Fruit fly (Drosophila melanogaster) whole organism, embryonic: ENCODE data around the gene CG14965.

Experiments used
- Antp ChIP-seq: fragments of 200-800 bp; sonication (Bioruptor generic); optimal IDR thresholded peaks from 3 replicates; lab custom pipeline; 2016; ENCODE audit warnings: missing biosample characterization, missing genetic modification characterization
- Bteb2 ChIP-seq: fragments of 200-800 bp; sonication (Bioruptor generic); optimal IDR thresholded peaks from 2 replicates; lab custom pipeline; 2016; ENCODE audit warnings: missing biosample characterization, missing genetic modification characterization
- CG12299 ChIP-seq: fragments of 200-800 bp; sonication (Bioruptor generic); optimal IDR thresholded peaks from 2 replicates; lab custom pipeline; 2018; ENCODE audit warnings: missing biosample characterization, mild to moderate bottlenecking, missing genetic modification characterization
- CG13287 ChIP-seq: fragments of 200-800 bp; sonication (Bioruptor generic); IDR thresholded peaks from 2 replicates; pipeline ENCODE4 v1.3.6; 2022; ENCODE audit warnings: missing biosample characterization, missing genetic modification characterization; ENCODE audit not compliant: partially characterized antibody
- CG14441 ChIP-seq: fragments of 200-800 bp; sonication (Bioruptor generic); IDR thresholded peaks from 2 replicates; pipeline ENCODE4 v1.3.6; 2022; ENCODE audit warnings: missing biosample characterization, missing genetic modification characterization
- CG15514 ChIP-seq: fragments of 200-800 bp; sonication (Bioruptor generic); optimal IDR thresholded peaks from 3 replicates; lab custom pipeline; 2017; ENCODE audit warnings: missing biosample characterization, missing genetic modification characterization, mild to moderate bottlenecking, moderate library complexity, missing genetic modification reagents
- CG1603 ChIP-seq: fragments of 200-800 bp; sonication (Bioruptor generic); optimal IDR thresholded peaks from 2 replicates; lab custom pipeline; 2019; ENCODE audit warnings: missing biosample characterization, mild to moderate bottlenecking, missing genetic modification characterization, moderate library complexity
- CG16813 ChIP-seq: fragments of 200-800 bp; sonication (Bioruptor generic); IDR thresholded peaks from 3 replicates; pipeline ENCODE4 v1.3.6; 2022; ENCODE audit warnings: missing biosample characterization, missing genetic modification characterization; ENCODE audit not compliant: partially characterized antibody
- CG16815 ChIP-seq: fragments of 200-800 bp; sonication (Bioruptor generic); optimal IDR thresholded peaks from 3 replicates; lab custom pipeline; 2017; ENCODE audit warnings: missing biosample characterization, mild to moderate bottlenecking, missing genetic modification characterization
- CG17186 ChIP-seq: fragments of 200-800 bp; sonication (Bioruptor generic); optimal IDR thresholded peaks from 3 replicates; lab custom pipeline; 2017; ENCODE audit warnings: missing biosample characterization, missing genetic modification reagents, missing genetic modification characterization
- CG17359 ChIP-seq: fragments of 200-800 bp; sonication (Bioruptor generic); optimal IDR thresholded peaks from 3 replicates; lab custom pipeline; 2018; ENCODE audit warnings: missing biosample characterization, mild to moderate bottlenecking, missing genetic modification characterization, moderate library complexity
- CG17361 ChIP-seq: fragments of 200-800 bp; sonication (Bioruptor generic); IDR thresholded peaks from 3 replicates; pipeline ENCODE4 v1.3.6; 2022; ENCODE audit warnings: missing biosample characterization, missing genetic modification characterization
- CG2129 ChIP-seq: fragments of 200-800 bp; sonication (Bioruptor generic); IDR thresholded peaks from 2 replicates; pipeline ENCODE4 v1.3.6; 2022; ENCODE audit warnings: missing biosample characterization, missing genetic modification characterization; ENCODE audit not compliant: partially characterized antibody
- CG2712 ChIP-seq: fragments of 200-800 bp; optimal IDR thresholded peaks from 3 replicates; lab custom pipeline; 2019; ENCODE audit warnings: missing biosample characterization, mild to moderate bottlenecking, missing genetic modification characterization, moderate library complexity
- CG3281 ChIP-seq: fragments of 200-800 bp; sonication (Bioruptor generic); optimal IDR thresholded peaks from 3 replicates; lab custom pipeline; 2017; ENCODE audit warnings: missing biosample characterization, mild to moderate bottlenecking, missing genetic modification characterization
- CG34376 ChIP-seq: fragments of 200-800 bp; sonication (Bioruptor generic); optimal IDR thresholded peaks from 2 replicates; lab custom pipeline; 2018; ENCODE audit warnings: missing biosample characterization, mild to moderate bottlenecking, missing genetic modification characterization
- CG3838 ChIP-seq: fragments of 200-800 bp; sonication (Bioruptor generic); optimal IDR thresholded peaks from 3 replicates; lab custom pipeline; 2016; ENCODE audit warnings: missing biosample characterization, missing genetic modification characterization
- CG3995 ChIP-seq: fragments of 200-800 bp; sonication (Bioruptor generic); optimal IDR thresholded peaks from 3 replicates; lab custom pipeline; 2016; ENCODE audit warnings: missing biosample characterization, missing genetic modification characterization
- CG6654 ChIP-seq: fragments of 200-800 bp; sonication (Bioruptor generic); optimal IDR thresholded peaks from 2 replicates; lab custom pipeline; 2017; ENCODE audit warnings: missing biosample characterization, mild to moderate bottlenecking, missing genetic modification characterization
- CG6683 ChIP-seq: fragments of 200-800 bp; sonication (Bioruptor generic); optimal IDR thresholded peaks from 2 replicates; lab custom pipeline; 2017; ENCODE audit warnings: missing biosample characterization, mild to moderate bottlenecking, missing genetic modification characterization, missing genetic modification reagents
- CG7271 ChIP-seq: fragments of 200-800 bp; sonication (Bioruptor generic); optimal IDR thresholded peaks from 2 replicates; lab custom pipeline; 2018; ENCODE audit warnings: missing biosample characterization, mild to moderate bottlenecking, missing genetic modification characterization, moderate library complexity
- CG8924 ChIP-seq: fragments of 200-800 bp; optimal IDR thresholded peaks from 3 replicates; lab custom pipeline; 2019; ENCODE audit warnings: missing biosample characterization, mild to moderate bottlenecking, missing genetic modification characterization, moderate library complexity
- CG9609 ChIP-seq: fragments of 200-800 bp; sonication (Bioruptor generic); optimal IDR thresholded peaks from 3 replicates; lab custom pipeline; 2016; ENCODE audit warnings: missing biosample characterization, missing genetic modification characterization
- CG9797 ChIP-seq: fragments of 200-800 bp; sonication (Bioruptor generic); optimal IDR thresholded peaks from 3 replicates; lab custom pipeline; 2018; ENCODE audit warnings: missing biosample characterization, mild to moderate bottlenecking, missing genetic modification characterization
- CoRest ChIP-seq: fragments of 200-800 bp; sonication (Bioruptor generic); optimal IDR thresholded peaks from 3 replicates; lab custom pipeline; 2018; ENCODE audit warnings: missing biosample characterization, mild to moderate bottlenecking, missing genetic modification characterization, moderate library complexity
- Doc3 ChIP-seq: fragments of 200-800 bp; sonication (Bioruptor generic); IDR thresholded peaks from 3 replicates; pipeline ENCODE4 v1.3.6; 2022; ENCODE audit warnings: missing biosample characterization, missing genetic modification characterization; ENCODE audit not compliant: partially characterized antibody
- Ets97D ChIP-seq: fragments of 200-800 bp; sonication (Bioruptor generic); optimal IDR thresholded peaks from 3 replicates; lab custom pipeline; 2016; ENCODE audit warnings: missing biosample characterization, missing genetic modification characterization
- HLH54F ChIP-seq: fragments of 200-800 bp; sonication (Bioruptor generic); optimal IDR thresholded peaks from 3 replicates; lab custom pipeline; 2016; ENCODE audit warnings: missing biosample characterization, missing genetic modification characterization
- HLHmδ ChIP-seq: fragments of 200-800 bp; sonication (Bioruptor generic); optimal IDR thresholded peaks from 2 replicates; lab custom pipeline; 2018; ENCODE audit warnings: missing biosample characterization, mild to moderate bottlenecking, missing genetic modification characterization, moderate library complexity
- Lhr ChIP-seq: fragments of 200-800 bp; sonication (Bioruptor generic); optimal IDR thresholded peaks from 3 replicates; lab custom pipeline; 2017; ENCODE audit warnings: mild to moderate bottlenecking, missing biosample characterization, missing genetic modification reagents, missing genetic modification characterization
- Med ChIP-seq: fragments of 200-800 bp; sonication (Bioruptor generic); peaks from one replicate; lab custom pipeline; 2016; ENCODE audit warnings: missing biosample characterization, missing genetic modification characterization, mild to moderate bottlenecking, inconsistent platforms, moderate library complexity
- Ssrp ChIP-seq: fragments of 200-800 bp; sonication (Bioruptor generic); optimal IDR thresholded peaks from 2 replicates; lab custom pipeline; 2018; ENCODE audit warnings: missing biosample characterization, mild to moderate bottlenecking, missing genetic modification characterization, moderate library complexity
- TFAM ChIP-seq: fragments of 200-800 bp; sonication (Bioruptor generic); optimal IDR thresholded peaks from 2 replicates; lab custom pipeline; 2017; ENCODE audit warnings: missing biosample characterization, missing genetic modification characterization, inconsistent platforms
- ap ChIP-seq: fragments of 200-800 bp; sonication (Bioruptor generic); IDR thresholded peaks from 2 replicates; pipeline ENCODE4 v1.3.6; 2022; ENCODE audit warnings: missing biosample characterization, missing genetic modification characterization
- dmrt11E ChIP-seq: fragments of 200-800 bp; sonication (Bioruptor generic); optimal IDR thresholded peaks from 3 replicates; lab custom pipeline; 2018; ENCODE audit warnings: missing biosample characterization, mild to moderate bottlenecking, missing genetic modification characterization, moderate library complexity
- grau ChIP-seq: fragments of 200-800 bp; optimal IDR thresholded peaks from 3 replicates; lab custom pipeline; 2019; ENCODE audit warnings: missing biosample characterization, mild to moderate bottlenecking, missing genetic modification characterization, moderate library complexity
- lmd ChIP-seq: fragments of 200-800 bp; sonication (Bioruptor generic); IDR thresholded peaks from 2 replicates; pipeline ENCODE4 v1.3.6; 2022; ENCODE audit warnings: missing biosample characterization, missing genetic modification characterization
- mirr ChIP-seq: fragments of 200-800 bp; sonication (Bioruptor generic); optimal IDR thresholded peaks from 3 replicates; lab custom pipeline; 2018; ENCODE audit warnings: missing biosample characterization, mild to moderate bottlenecking, missing genetic modification characterization
- nerfin-1 ChIP-seq: fragments of 200-800 bp; sonication (Bioruptor generic); optimal IDR thresholded peaks from 3 replicates; lab custom pipeline; 2019; ENCODE audit warnings: missing biosample characterization, mild to moderate bottlenecking, missing genetic modification characterization, moderate library complexity
- nmo ChIP-seq: fragments of 200-800 bp; sonication (Bioruptor generic); optimal IDR thresholded peaks from 2 replicates; lab custom pipeline; 2018; ENCODE audit warnings: missing biosample characterization, mild to moderate bottlenecking, missing genetic modification characterization, moderate library complexity
- pfk ChIP-seq: fragments of 200-800 bp; sonication (Bioruptor generic); optimal IDR thresholded peaks from 2 replicates; lab custom pipeline; 2018; ENCODE audit warnings: missing biosample characterization, mild to moderate bottlenecking, missing genetic modification characterization, moderate library complexity
- row ChIP-seq: fragments of 200-800 bp; sonication (Bioruptor generic); IDR thresholded peaks from 3 replicates; pipeline ENCODE4 v1.3.6; 2022; ENCODE audit warnings: missing biosample characterization, missing genetic modification characterization
- sd ChIP-seq: fragments of 200-800 bp; sonication (Bioruptor generic); optimal IDR thresholded peaks from 3 replicates; lab custom pipeline; 2018; ENCODE audit warnings: missing biosample characterization, mild to moderate bottlenecking, missing genetic modification characterization, moderate library complexity
- sens-2 ChIP-seq: fragments of 200-800 bp; sonication (Bioruptor generic); IDR thresholded peaks from 2 replicates; pipeline ENCODE4 v1.3.6; 2022; ENCODE audit warnings: missing biosample characterization, missing genetic modification characterization
- sob ChIP-seq: fragments of 200-800 bp; sonication (Bioruptor generic); IDR thresholded peaks from 2 replicates; pipeline ENCODE4 v1.3.6; 2022; ENCODE audit warnings: missing biosample characterization, missing genetic modification characterization
- stwl ChIP-seq: fragments of 200-800 bp; sonication (Bioruptor generic); optimal IDR thresholded peaks from 3 replicates; lab custom pipeline; 2018; ENCODE audit warnings: missing biosample characterization, mild to moderate bottlenecking, missing genetic modification characterization, moderate library complexity
- sug ChIP-seq: fragments of 200-800 bp; optimal IDR thresholded peaks from 2 replicates; lab custom pipeline; 2019; ENCODE audit warnings: missing biosample characterization, mild to moderate bottlenecking, missing genetic modification characterization, moderate library complexity
- tll ChIP-seq, 2 experiments: fragments of 200-800 bp in 1 of 2; fragments of >200 bp in 1 of 2; sonication (Bioruptor generic) in 1 of 2; optimal IDR thresholded peaks; 2 replicates each; lab custom pipeline; 2017 to 2019; ENCODE audit warnings: missing biosample characterization in 2 of 2, missing genetic modification characterization in 2 of 2, mild to moderate bottlenecking in 1 of 2, moderate library complexity in 1 of 2
- ttk ChIP-seq: fragments of 200-800 bp; sonication (Bioruptor generic); IDR thresholded peaks from 2 replicates; pipeline ENCODE4 v2.1.2; 2022; ENCODE audit warnings: missing biosample characterization, missing genetic modification characterization

CG14965 gene

DNA sequence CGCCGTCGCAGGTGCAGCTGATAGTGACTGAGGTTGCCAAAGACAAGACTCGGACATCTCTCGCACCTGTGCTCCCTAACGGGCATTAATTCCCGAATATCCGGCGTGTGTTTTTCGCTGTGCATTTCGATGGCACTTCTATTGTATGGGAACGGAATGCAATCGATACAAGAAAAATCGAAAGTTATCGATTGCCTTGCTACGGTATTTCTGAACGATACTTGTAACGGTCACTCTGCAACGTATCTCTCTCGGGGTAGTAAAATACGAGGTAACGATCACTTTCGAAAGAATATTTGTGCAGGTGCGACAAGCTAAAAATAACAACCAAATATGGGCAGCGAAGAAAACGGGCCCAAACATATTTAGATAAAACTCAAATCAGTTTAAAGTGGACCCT is 27.3 kb downstream of the CG14965 start, which contains the start of gene CG32280 (continued):
- TF ChIP-seq CG3995 (peak; percentile 77), lmd (GFP tag; lab: Robert Waterston, UW) (peak; percentile 17; the same call in 1 of the 2 replicates), CG17186 (GFP tag; lab: Kevin White, UChicago) (peak; percentile 4), nerfin-1 (tag; lab: Kevin White, UChicago) (peak; percentile 58), nmo (GFP tag; lab: Kevin White, UChicago) (peak; percentile 38), CG34376 (GFP tag; lab: Kevin White, UChicago) (peak; percentile 69), HLHmδ (GFP tag; lab: Kevin White, UChicago) (peak; percentile 69), CG3281 (GFP tag; lab: Kevin White, UChicago) (peak; percentile 24), stwl (tag; lab: Kevin White, UChicago) (peak; percentile 65), TFAM (GFP tag; lab: Kevin White, UChicago) (no peak), ap (no peak), CG8924 (tag; lab: Kevin White, UChicago) (peak; percentile 47), sens-2 (GFP tag; lab: Robert Waterston, UW) (no peak), sob (GFP tag; lab: Robert Waterston, UW) (peak; percentile 58; the same call in 1 of the 2 replicates), CoRest (peak; percentile 26), CG14441 (peak; percentile 46; the same call in 1 of the 2 replicates), Lhr (GFP tag; lab: Kevin White, UChicago) (no peak), Antp (GFP tag; lab: Kevin White, UChicago) (peak; percentile 35), CG13287 (GFP tag; lab: Robert Waterston, UW) (peak; percentile 91), Med (GFP tag; lab: Kevin White, UChicago) (peak; percentile 87), sug (peak; percentile 22), Ets97D (GFP tag; lab: Kevin White, UChicago) (peak; percentile 38), ttk (0 out of 2 replicates have a peak, but pooled peaks have one; percentile 7), CG17361 (GFP tag; lab: Robert Waterston, UW) (0 out of 3 replicates have a peak, but pooled peaks have one; percentile 12), CG9609 (GFP tag; lab: Kevin White, UChicago) (peak; percentile 20), CG16815 (GFP tag; lab: Kevin White, UChicago) (no peak), sd (tag; lab: Kevin White, UChicago) (peak; percentile 82), row (GFP tag; lab: Robert Waterston, UW) (peak; percentile 62), CG17359 (tag; lab: Kevin White, UChicago) (no peak), dmrt11E (tag; lab: Kevin White, UChicago) (no peak), CG2712 (tag; lab: Kevin White, UChicago) (peak; percentile 49), Ssrp (no peak), grau (tag; lab: Kevin White, UChicago) (peak; percentile 30), CG6654 (no peak), CG7271 (tag; lab: Kevin White, UChicago) (peak; percentile 68), pfk (GFP tag; lab: Kevin White, UChicago) (peak; percentile 69), CG1603 (peak; percentile 68), CG9797 (GFP tag; lab: Kevin White, UChicago) (peak; percentile 77), CG2129 (GFP tag; lab: Robert Waterston, UW) (peak; percentile 76), HLH54F (GFP tag; lab: Kevin White, UChicago) (peak; percentile 3), tll (GFP tag; optimal IDR thresholded peaks at IDR 0.05; lab: Kevin White, UChicago) (no peak), mirr (GFP tag; lab: Kevin White, UChicago) (peak; percentile 0), CG3838 (GFP tag; lab: Kevin White, UChicago) (no peak), CG12299 (tag; lab: Kevin White, UChicago) (no peak), CG15514 (GFP tag; lab: Kevin White, UChicago) (peak; percentile 72), CG16813 (GFP tag; lab: Robert Waterston, UW) (peak; percentile 82), Bteb2 (GFP tag; lab: Kevin White, UChicago) (peak; percentile 5), Doc3 (peak; percentile 74), CG6683 (peak; percentile 10)
